Fruit fly (Drosophila melanogaster) whole organism, embryonic: ENCODE data around the gene Desat1.
A peak's percentile ranks its signal among the peaks of the same experiment; 100 is the strongest.

Experiments
- Abd-B ChIP-seq: fragments of 200-800 bp; sonication (Bioruptor generic); optimal IDR thresholded peaks from 2 replicates; lab custom pipeline; 2018; ENCODE audit warnings: missing biosample characterization, mild to moderate bottlenecking, missing genetic modification characterization, moderate library complexity
- Aef1 ChIP-seq: fragments of 200-800 bp; sonication (Bioruptor generic); IDR thresholded peaks from 3 replicates; pipeline ENCODE4 v1.3.6; 2022; ENCODE audit warnings: missing biosample characterization, missing genetic modification characterization
- Bgb ChIP-seq: fragments of 200-800 bp; sonication (Bioruptor generic); IDR thresholded peaks from 2 replicates; pipeline ENCODE4 v1.3.6; 2022; ENCODE audit warnings: missing biosample characterization, missing genetic modification characterization; ENCODE audit not compliant: partially characterized antibody
- CG10462 ChIP-seq: fragments of 200-800 bp; sonication (Bioruptor generic); optimal IDR thresholded peaks from 2 replicates; lab custom pipeline; 2016; ENCODE audit warnings: missing biosample characterization, missing genetic modification characterization
- CG10543 ChIP-seq: fragments of 200-800 bp; sonication (Bioruptor generic); optimal IDR thresholded peaks from 3 replicates; lab custom pipeline; 2017; ENCODE audit warnings: missing biosample characterization, mild to moderate bottlenecking, missing genetic modification characterization, moderate library complexity
- CG12236 ChIP-seq: fragments of 200-800 bp; sonication (Bioruptor generic); optimal IDR thresholded peaks from 2 replicates; lab custom pipeline; 2016; ENCODE audit warnings: missing biosample characterization, missing genetic modification characterization
- CG14860 ChIP-seq: fragments of 200-800 bp; sonication (Bioruptor generic); IDR thresholded peaks from 3 replicates; pipeline ENCODE4 v1.3.6; 2022; ENCODE audit warnings: missing biosample characterization, missing genetic modification characterization; ENCODE audit not compliant: partially characterized antibody
- CG15011 ChIP-seq: fragments of 200-800 bp; sonication (Bioruptor generic); optimal IDR thresholded peaks from 3 replicates; lab custom pipeline; 2018; ENCODE audit warnings: missing biosample characterization, mild to moderate bottlenecking, missing genetic modification characterization
- CG1529 ChIP-seq: fragments of 200-800 bp; sonication (Bioruptor generic); optimal IDR thresholded peaks from 3 replicates; lab custom pipeline; 2018; ENCODE audit warnings: missing biosample characterization, missing genetic modification characterization
- CG15696 ChIP-seq: fragments of 200-800 bp; sonication (Bioruptor generic); optimal IDR thresholded peaks from 2 replicates; lab custom pipeline; 2019; ENCODE audit warnings: missing biosample characterization, mild to moderate bottlenecking, missing genetic modification characterization, moderate library complexity
- CG1602 ChIP-seq: fragments of 200-800 bp; sonication (Bioruptor generic); optimal IDR thresholded peaks from 3 replicates; lab custom pipeline; 2016; ENCODE audit warnings: missing biosample characterization, missing genetic modification characterization
- CG18476 ChIP-seq: fragments of 200-800 bp; sonication (Bioruptor generic); optimal IDR thresholded peaks from 2 replicates; lab custom pipeline; 2016; ENCODE audit warnings: missing biosample characterization, mild to moderate bottlenecking, missing genetic modification characterization
- CG2712 ChIP-seq: fragments of 200-800 bp; optimal IDR thresholded peaks from 3 replicates; lab custom pipeline; 2019; ENCODE audit warnings: missing biosample characterization, mild to moderate bottlenecking, missing genetic modification characterization, moderate library complexity
- CG30020 ChIP-seq: fragments of 200-800 bp; optimal IDR thresholded peaks from 2 replicates; lab custom pipeline; 2019; ENCODE audit warnings: missing biosample characterization, mild to moderate bottlenecking, missing genetic modification characterization, moderate library complexity
- CG4328 ChIP-seq: fragments of 200-800 bp; sonication (Bioruptor generic); optimal IDR thresholded peaks from 3 replicates; lab custom pipeline; 2017; ENCODE audit warnings: missing biosample characterization, missing genetic modification reagents, missing genetic modification characterization
- CG43689 ChIP-seq: fragments of 200-800 bp; sonication (Bioruptor generic); IDR thresholded peaks from 2 replicates; pipeline ENCODE4 v1.3.6; 2022; ENCODE audit warnings: missing biosample characterization, missing genetic modification characterization
- CG7372 ChIP-seq: fragments of 200-800 bp; sonication (Bioruptor generic); IDR thresholded peaks from 2 replicates; pipeline ENCODE4 v1.3.6; 2022; ENCODE audit warnings: missing biosample characterization, missing genetic modification characterization
- Chrac-16 ChIP-seq: fragments of 200-800 bp; sonication (Bioruptor generic); optimal IDR thresholded peaks from 3 replicates; lab custom pipeline; 2016; ENCODE audit warnings: missing biosample characterization, missing genetic modification characterization
- CkIIα-i1 ChIP-seq: fragments of 200-800 bp; sonication (Bioruptor generic); IDR thresholded peaks from 2 replicates; pipeline ENCODE4 v1.3.6; 2022; ENCODE audit warnings: missing biosample characterization, missing genetic modification characterization
- Fer1 ChIP-seq: fragments of 200-800 bp; sonication (Bioruptor generic); optimal IDR thresholded peaks from 2 replicates; lab custom pipeline; 2017; ENCODE audit warnings: missing biosample characterization, mild to moderate bottlenecking, missing genetic modification characterization
- Fer2 ChIP-seq: fragments of 200-800 bp; sonication (Bioruptor generic); optimal IDR thresholded peaks from 2 replicates; lab custom pipeline; 2018; ENCODE audit warnings: missing biosample characterization, mild to moderate bottlenecking, missing genetic modification characterization, moderate library complexity
- HHEX ChIP-seq: fragments of 200-800 bp; sonication (Bioruptor generic); optimal IDR thresholded peaks from 3 replicates; lab custom pipeline; 2017; ENCODE audit warnings: missing biosample characterization, mild to moderate bottlenecking, missing genetic modification characterization, missing genetic modification reagents
- Hr3 ChIP-seq: fragments of 200-800 bp; sonication (Bioruptor generic); optimal IDR thresholded peaks from 3 replicates; lab custom pipeline; 2016; ENCODE audit warnings: missing biosample characterization, missing genetic modification characterization
- Hr39 ChIP-seq: fragments of >200 bp; optimal IDR thresholded peaks from 2 replicates; lab custom pipeline; 2017
- Lhr ChIP-seq: fragments of 200-800 bp; sonication (Bioruptor generic); optimal IDR thresholded peaks from 3 replicates; lab custom pipeline; 2017; ENCODE audit warnings: mild to moderate bottlenecking, missing biosample characterization, missing genetic modification reagents, missing genetic modification characterization
- NK7.1 ChIP-seq: fragments of 200-800 bp; sonication (Bioruptor generic); optimal IDR thresholded peaks from 3 replicates; lab custom pipeline; 2016; ENCODE audit warnings: missing biosample characterization, missing genetic modification characterization
- Optix ChIP-seq: fragments of 200-800 bp; sonication (Bioruptor generic); IDR thresholded peaks from 3 replicates; pipeline ENCODE4 v1.3.6; 2022; ENCODE audit warnings: missing biosample characterization, missing genetic modification characterization
- Sry-δ ChIP-seq: fragments of 200-800 bp; sonication (Bioruptor generic); optimal IDR thresholded peaks from 2 replicates; lab custom pipeline; 2016; ENCODE audit warnings: missing biosample characterization, missing genetic modification characterization
- TFAM ChIP-seq: fragments of 200-800 bp; sonication (Bioruptor generic); optimal IDR thresholded peaks from 2 replicates; lab custom pipeline; 2017; ENCODE audit warnings: missing biosample characterization, missing genetic modification characterization, inconsistent platforms
- Taf1 ChIP-seq: fragments of 200-800 bp; sonication (Bioruptor generic); IDR thresholded peaks from 2 replicates; pipeline ENCODE4 v1.3.6; 2022; ENCODE audit warnings: missing biosample characterization, missing genetic modification characterization
- abd-A ChIP-seq: fragments of 200-800 bp; sonication (Bioruptor generic); optimal IDR thresholded peaks from 3 replicates; lab custom pipeline; 2019; ENCODE audit warnings: missing biosample characterization, mild to moderate bottlenecking, missing genetic modification characterization, moderate library complexity
- ara ChIP-seq: fragments of 200-800 bp; sonication (Bioruptor generic); IDR thresholded peaks from 2 replicates; pipeline ENCODE4 v1.3.6; 2022; ENCODE audit warnings: missing biosample characterization, missing genetic modification characterization
- bigmax ChIP-seq: fragments of 200-800 bp; sonication (Bioruptor generic); optimal IDR thresholded peaks from 2 replicates; lab custom pipeline; 2018; ENCODE audit warnings: missing biosample characterization, mild to moderate bottlenecking, missing genetic modification characterization
- chm ChIP-seq: fragments of 200-800 bp; sonication (Bioruptor generic); IDR thresholded peaks from 2 replicates; pipeline ENCODE4 v1.3.6; 2022; ENCODE audit warnings: missing biosample characterization, missing genetic modification characterization
- esg ChIP-seq: fragments of 200-800 bp; sonication (Bioruptor generic); conservative IDR thresholded peaks from 2 replicates; pipeline ENCODE4 v1.3.6; 2022; ENCODE audit warnings: missing biosample characterization, missing genetic modification characterization
- fd96Cb ChIP-seq: fragments of 200-800 bp; sonication (Bioruptor generic); optimal IDR thresholded peaks from 2 replicates; lab custom pipeline; 2018; ENCODE audit warnings: missing biosample characterization, mild to moderate bottlenecking, missing genetic modification characterization, moderate library complexity
- fu2 ChIP-seq: fragments of 200-800 bp; sonication (Bioruptor generic); optimal IDR thresholded peaks from 2 replicates; lab custom pipeline; 2016; ENCODE audit warnings: missing biosample characterization, missing genetic modification characterization
- hb ChIP-seq: fragments of 200-800 bp; sonication (Bioruptor generic); IDR thresholded peaks from 3 replicates; pipeline ENCODE4 v1.3.6; 2022; ENCODE audit warnings: missing biosample characterization, missing genetic modification characterization; ENCODE audit not compliant: partially characterized antibody
- hth ChIP-seq: fragments of >200 bp; optimal IDR thresholded peaks from 2 replicates; lab custom pipeline; 2017; ENCODE audit warnings: inconsistent platforms
- ind ChIP-seq: fragments of 200-800 bp; sonication (Bioruptor generic); optimal IDR thresholded peaks from 3 replicates; lab custom pipeline; 2016; ENCODE audit warnings: missing biosample characterization, missing genetic modification characterization
- kah ChIP-seq: fragments of 200-800 bp; sonication (Bioruptor generic); optimal IDR thresholded peaks from 2 replicates; lab custom pipeline; 2018; ENCODE audit warnings: missing biosample characterization, mild to moderate bottlenecking, missing genetic modification characterization
- kay ChIP-seq: fragments of 200-800 bp; sonication (Bioruptor generic); optimal IDR thresholded peaks from 2 replicates; lab custom pipeline; 2016; ENCODE audit warnings: missing biosample characterization, missing genetic modification characterization
- lola ChIP-seq, 3 experiments: fragments of >200 bp in 2 of 3; fragments of 200-800 bp in 1 of 3; sonication (Bioruptor generic) in 1 of 3; optimal IDR thresholded peaks; 2 replicates each; lab custom pipeline; 2017 to 2019; ENCODE audit warnings: missing biosample characterization in 3 of 3, missing genetic modification characterization in 3 of 3, mild to moderate bottlenecking in 1 of 3, moderate library complexity in 1 of 3
- mirr ChIP-seq: fragments of 200-800 bp; sonication (Bioruptor generic); optimal IDR thresholded peaks from 3 replicates; lab custom pipeline; 2018; ENCODE audit warnings: missing biosample characterization, mild to moderate bottlenecking, missing genetic modification characterization
- p53 ChIP-seq: fragments of 200-800 bp; sonication (Bioruptor generic); optimal IDR thresholded peaks from 2 replicates; lab custom pipeline; 2016; ENCODE audit warnings: missing biosample characterization, missing genetic modification characterization
- pum ChIP-seq: fragments of 200-800 bp; sonication (Bioruptor generic); optimal IDR thresholded peaks from 2 replicates; lab custom pipeline; 2016; ENCODE audit warnings: missing biosample characterization, missing genetic modification characterization
- ranshi ChIP-seq: fragments of 200-800 bp; sonication (Bioruptor generic); IDR thresholded peaks from 2 replicates; pipeline ENCODE4 v1.3.6; 2022; ENCODE audit warnings: missing biosample characterization, missing genetic modification characterization
- tio ChIP-seq: fragments of 200-800 bp; sonication (Bioruptor generic); optimal IDR thresholded peaks from 2 replicates; lab custom pipeline; 2017; ENCODE audit warnings: missing biosample characterization, missing genetic modification characterization, inconsistent platforms
- ttk ChIP-seq: fragments of 200-800 bp; sonication (Bioruptor generic); IDR thresholded peaks from 2 replicates; pipeline ENCODE4 v2.1.2; 2022; ENCODE audit warnings: missing biosample characterization, missing genetic modification characterization
- wor ChIP-seq: fragments of 200-800 bp; sonication (Bioruptor generic); IDR thresholded peaks from 2 replicates; pipeline ENCODE4 v1.3.6; 2022; ENCODE audit warnings: missing biosample characterization, missing genetic modification characterization
- zen ChIP-seq: fragments of 200-800 bp; sonication (Bioruptor generic); optimal IDR thresholded peaks from 3 replicates; lab custom pipeline; 2018; ENCODE audit warnings: missing biosample characterization, mild to moderate bottlenecking, missing genetic modification characterization, moderate library complexity

The Desat1 gene

DNA sequence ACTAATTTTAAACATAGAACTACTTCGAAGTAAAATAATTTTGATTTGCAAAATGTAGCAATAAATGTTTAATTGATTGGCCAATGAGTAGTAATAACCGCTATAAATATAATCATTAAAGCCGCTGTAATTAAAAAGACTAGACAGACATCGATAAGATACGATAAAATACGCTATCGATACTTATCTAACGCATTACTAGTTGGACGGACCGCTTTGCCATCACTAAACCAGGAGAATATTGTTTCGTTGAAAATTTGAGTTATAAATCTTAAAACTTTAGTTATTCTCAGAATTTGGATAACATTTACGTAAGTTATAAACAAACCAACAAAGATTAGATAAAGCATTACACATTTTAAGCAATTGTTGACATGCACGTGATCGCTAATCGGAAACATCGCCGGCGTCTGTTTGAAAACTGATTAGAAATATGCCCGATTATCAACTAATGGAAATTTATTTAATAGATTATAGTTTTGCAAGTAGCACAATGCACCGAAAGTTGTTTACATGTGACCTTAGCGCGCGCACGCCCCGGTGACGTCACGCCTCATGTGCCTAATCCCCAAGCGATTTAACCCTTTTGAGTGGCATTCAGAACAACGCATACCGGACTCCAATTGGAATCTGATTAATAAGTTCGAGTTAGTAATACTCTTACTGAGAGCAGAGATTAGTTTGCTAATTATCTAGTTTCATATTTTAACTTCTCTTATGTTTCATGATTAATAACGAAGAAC is at the start of gene Desat1 (continued):
- TF ChIP-seq bigmax = no peak
- TF ChIP-seq Lhr = no peak
- no peak for TF ChIP-seq mirr (GFP tag; lab: Kevin White, UChicago)
- TF ChIP-seq CG10543 (GFP tag; lab: Kevin White, UChicago) = peak; percentile 31
- TF ChIP-seq lola (GFP tag; optimal IDR thresholded peaks at IDR 0.05; lab: Kevin White, UChicago) = no peak
- no peak for TF ChIP-seq wor (GFP tag; lab: Robert Waterston, UW)
- no peak for TF ChIP-seq CG43689 (GFP tag; lab: Robert Waterston, UW)
- no peak for TF ChIP-seq Optix (GFP tag; lab: Robert Waterston, UW)
- no peak for TF ChIP-seq Chrac-16 (GFP tag; lab: Kevin White, UChicago)
- peak; percentile 38 for TF ChIP-seq CG2712 (tag; lab: Kevin White, UChicago)
- no peak for TF ChIP-seq Hr39 (lab: Kevin White, UChicago)
- TF ChIP-seq Abd-B (GFP tag; lab: Kevin White, UChicago) = peak; percentile 41
- no peak for TF ChIP-seq CG4328
- TF ChIP-seq CG14860 = peak; percentile 81
- TF ChIP-seq Fer2 (tag; lab: Kevin White, UChicago) = no peak
- TF ChIP-seq NK7.1 (GFP tag; lab: Kevin White, UChicago) = no peak
- TF ChIP-seq CG12236 (GFP tag; lab: Kevin White, UChicago) = no peak
- no peak for TF ChIP-seq tio (GFP tag; lab: Kevin White, UChicago)
- TF ChIP-seq Fer1 (GFP tag; lab: Kevin White, UChicago) = no peak
- no peak for TF ChIP-seq CkIIα-i1
- peak; percentile 93 for TF ChIP-seq Sry-δ (GFP tag; lab: Kevin White, UChicago)
- no peak for TF ChIP-seq fu2 (GFP tag; lab: Kevin White, UChicago)
- no peak for TF ChIP-seq CG7372 (GFP tag; lab: Robert Waterston, UW)
- no peak for TF ChIP-seq kah
- TF ChIP-seq HHEX (GFP tag; lab: Kevin White, UChicago) = no peak
- no peak for TF ChIP-seq kay
- TF ChIP-seq Hr3 (GFP tag; lab: Kevin White, UChicago) = no peak
- TF ChIP-seq pum = no peak
- TF ChIP-seq zen (tag; lab: Kevin White, UChicago) = peak; percentile 79
- peak; percentile 90 for TF ChIP-seq Bgb (GFP tag; lab: Robert Waterston, UW)
- TF ChIP-seq chm (GFP tag; lab: Robert Waterston, UW) = no peak
- TF ChIP-seq CG15696 = no peak
- TF ChIP-seq CG1602 (GFP tag; lab: Kevin White, UChicago) = no peak
- peak; percentile 79 for TF ChIP-seq hb
- no peak for TF ChIP-seq p53 (GFP tag; lab: Kevin White, UChicago)
- TF ChIP-seq ind (GFP tag; lab: Kevin White, UChicago) = no peak
- TF ChIP-seq Aef1 (GFP tag; lab: Robert Waterston, UW) = no peak
- TF ChIP-seq fd96Cb = no peak
- TF ChIP-seq Taf1 (GFP tag; lab: Robert Waterston, UW) = no peak
- no peak for TF ChIP-seq ttk
- no peak for TF ChIP-seq esg (GFP tag; lab: Robert Waterston, UW)
- no peak for TF ChIP-seq CG10462
- TF ChIP-seq hth (lab: Kevin White, UChicago) = no peak
- no peak for TF ChIP-seq ara (GFP tag; lab: Robert Waterston, UW)
- no peak for TF ChIP-seq CG15011 (GFP tag; lab: Kevin White, UChicago)
- TF ChIP-seq CG1529 = no peak
- no peak for TF ChIP-seq abd-A
- no peak for TF ChIP-seq CG18476 (GFP tag; lab: Kevin White, UChicago)
- no peak for TF ChIP-seq TFAM (GFP tag; lab: Kevin White, UChicago)
- no peak for TF ChIP-seq ranshi (GFP tag; lab: Robert Waterston, UW)
- TF ChIP-seq CG30020 = peak; percentile 32
